Worm (Caenorhabditis elegans): Measurements from ENCODE around the gene irld-2.

DNA sequence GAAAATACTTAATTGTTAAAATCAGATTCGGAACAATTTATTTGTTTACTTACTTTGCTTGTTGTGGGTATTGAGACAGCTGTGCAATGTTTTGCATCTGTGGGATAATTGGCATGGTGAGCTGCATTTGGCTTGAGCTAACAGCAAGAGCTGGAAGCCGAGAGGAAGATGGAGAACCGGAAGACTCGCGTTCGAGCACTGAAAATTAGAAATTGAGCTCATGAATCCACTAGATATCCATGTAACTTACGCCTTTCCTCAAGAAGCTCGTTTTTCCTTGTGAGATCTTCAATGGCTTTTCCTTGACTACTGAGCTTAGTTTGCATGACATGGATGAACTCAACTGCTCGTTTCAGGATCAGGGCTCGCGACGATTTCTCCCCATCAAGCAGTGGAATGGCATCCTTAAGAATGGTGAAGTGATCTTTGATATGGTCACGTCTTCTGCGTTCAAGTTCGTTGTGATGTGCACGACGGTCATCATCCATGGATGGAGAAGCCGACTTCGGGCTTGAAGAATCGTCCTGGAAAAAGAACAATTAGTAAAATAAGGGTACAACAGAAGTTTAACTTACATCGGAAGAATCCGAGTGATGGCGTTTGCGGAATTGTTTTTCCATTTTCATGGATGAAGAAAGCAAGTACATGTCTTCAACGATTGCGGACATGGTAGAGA, 44.6 kb downstream of the irld-2 start:
- TF ChIP-seq ztf-1 (GFP tag; conservative IDR thresholded peaks at IDR 0.05) (0 out of 2 replicates have a peak, but pooled peaks have one; percentile 64), unc-39 (tag; optimal IDR thresholded peaks at IDR 0.05) (no peak), egl-27 (tag; optimal IDR thresholded peaks at IDR 0.05) (no peak), ztf-11 (tag; optimal IDR thresholded peaks at IDR 0.05) (no peak), ama-1 (optimal IDR thresholded peaks at IDR 0.05) (no peak), elt-1 (tag; optimal IDR thresholded peaks at IDR 0.05) (no peak), peb-1 (tag; optimal IDR thresholded peaks at IDR 0.05) (no peak), aly-2 (tag; optimal IDR thresholded peaks at IDR 0.05) (no peak), lin-11 (tag; optimal IDR thresholded peaks at IDR 0.05) (no peak), nhr-12 (tag; optimal IDR thresholded peaks at IDR 0.05) (no peak), mab-5 (tag; optimal IDR thresholded peaks at IDR 0.05) (no peak), nhr-129 (tag; optimal IDR thresholded peaks at IDR 0.05) (peak; percentile 4), R02D3.7 (tag; optimal IDR thresholded peaks at IDR 0.05) (no peak), nhr-6 (tag; optimal IDR thresholded peaks at IDR 0.05) (no peak)

All from whole organism, L2 larva.